Worm (Caenorhabditis elegans): ENCODE data around the gene dnc-2.

DNA sequence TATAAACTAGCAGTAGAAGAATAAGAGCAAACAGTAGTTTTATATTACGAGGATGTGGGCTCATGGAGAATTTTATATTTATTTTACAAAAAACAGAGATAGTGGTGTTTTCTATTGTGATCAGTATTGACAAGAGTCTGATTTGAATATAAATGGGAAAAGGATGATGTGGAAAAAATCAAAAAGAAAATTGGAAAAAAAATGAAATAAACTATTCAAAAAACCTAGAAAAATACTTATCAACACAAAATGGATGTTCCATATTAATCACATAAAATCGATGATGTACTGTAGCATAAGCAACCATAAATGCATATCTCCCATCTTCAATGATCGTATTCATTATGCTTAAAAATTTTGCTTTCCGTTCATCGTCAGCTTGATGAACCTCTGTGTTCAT lies 38.7 kb downstream of the dnc-2 start, which contains the start of gene C28H8.7:
- no peak for TF ChIP-seq him-1 (tag; optimal IDR thresholded peaks at IDR 0.05)
- no peak for TF ChIP-seq dao-5 (tag; optimal IDR thresholded peaks at IDR 0.05)
- TF ChIP-seq W03F9.2 (tag; optimal IDR thresholded peaks at IDR 0.05) = no peak

Data from whole organism, L4/young adult.